Worm (Caenorhabditis elegans) whole organism, late embryonic: ENCODE data around the gene F29B9.12.
"Not testable (repeated sequence)": the region's sequence is repeated elsewhere in the genome, so short reads cannot be mapped to it uniquely, and the experiment has no call there.

ENCODE experiments used
- C08G9.2 ChIP-seq: sonication (generic microtip); optimal IDR thresholded peaks from 2 replicates; lab custom pipeline; 2016; ENCODE audit warnings: mild to moderate bottlenecking, missing genetic modification characterization, moderate library complexity, missing compliant biosample characterization
- K02D7.2 ChIP-seq: sonication (generic microtip); optimal IDR thresholded peaks from 2 replicates; lab custom pipeline; 2017; ENCODE audit warnings: mild to moderate bottlenecking, missing genetic modification characterization, missing compliant biosample characterization
- K09A11.1 ChIP-seq: sonication (generic microtip); optimal IDR thresholded peaks from 2 replicates; lab custom pipeline; 2017; ENCODE audit warnings: antibody characterized with exemption, mild to moderate bottlenecking, missing genetic modification characterization, missing compliant biosample characterization; ENCODE audit not compliant: insufficient read depth
- Y22D7AL.16 ChIP-seq: sonication (generic microtip); optimal IDR thresholded peaks from 2 replicates; lab custom pipeline; 2016; ENCODE audit warnings: missing genetic modification characterization, missing compliant biosample characterization
- ama-1 ChIP-seq: fragments of 150-350 bp; optimal IDR thresholded peaks from 2 replicates; lab custom pipeline; 2014
- ceh-14 ChIP-seq: sonication (generic microtip); optimal IDR thresholded peaks from 2 replicates; lab custom pipeline; 2016; ENCODE audit warnings: missing genotype, missing genetic modification characterization, missing compliant biosample characterization
- ceh-19 ChIP-seq: fragments of 200-800 bp; sonication (Bioruptor generic); optimal IDR thresholded peaks from 2 replicates; lab custom pipeline; 2018; ENCODE audit warnings: mild to moderate bottlenecking, missing genetic modification characterization, missing compliant biosample characterization
- ceh-2 ChIP-seq: sonication (generic microtip); optimal IDR thresholded peaks from 2 replicates; lab custom pipeline; 2016; ENCODE audit warnings: missing genotype, missing genetic modification characterization, missing compliant biosample characterization
- ceh-24 ChIP-seq: sonication (generic microtip); optimal IDR thresholded peaks from 2 replicates; lab custom pipeline; 2016; ENCODE audit warnings: mild to moderate bottlenecking, missing genetic modification characterization, missing compliant biosample characterization
- ceh-31 ChIP-seq: sonication (generic microtip); optimal IDR thresholded peaks from 2 replicates; lab custom pipeline; 2016; ENCODE audit warnings: missing genetic modification characterization, missing compliant biosample characterization
- ceh-9 ChIP-seq: sonication (generic microtip); optimal IDR thresholded peaks from 2 replicates; lab custom pipeline; 2016; ENCODE audit warnings: mild to moderate bottlenecking, missing genetic modification characterization, inconsistent platforms, missing compliant biosample characterization
- dmd-4 ChIP-seq: sonication (generic microtip); optimal IDR thresholded peaks from 2 replicates; lab custom pipeline; 2016; ENCODE audit warnings: borderline replicate concordance, missing genetic modification characterization, missing compliant biosample characterization
- elt-2 ChIP-seq: sonication (generic microtip); optimal IDR thresholded peaks from 2 replicates; lab custom pipeline; 2016; ENCODE audit warnings: missing genetic modification reagents, missing genetic modification characterization, missing compliant biosample characterization
- ets-4 ChIP-seq: sonication (generic microtip); optimal IDR thresholded peaks from 2 replicates; lab custom pipeline; 2016; ENCODE audit warnings: missing genetic modification characterization, missing compliant biosample characterization
- fax-1 ChIP-seq: sonication (generic microtip); optimal IDR thresholded peaks from 2 replicates; lab custom pipeline; 2016; ENCODE audit warnings: missing genotype, missing genetic modification characterization, missing compliant biosample characterization
- fkh-6 ChIP-seq: sonication (generic microtip); optimal IDR thresholded peaks from 2 replicates; lab custom pipeline; 2016; ENCODE audit warnings: missing genetic modification characterization, missing compliant biosample characterization
- gmeb-2 ChIP-seq: sonication (generic microtip); optimal IDR thresholded peaks from 2 replicates; lab custom pipeline; 2016; ENCODE audit warnings: missing genetic modification characterization, inconsistent platforms, missing compliant biosample characterization
- hlh-13 ChIP-seq: fragments of 200-800 bp; sonication (Bioruptor generic); optimal IDR thresholded peaks from 2 replicates; lab custom pipeline; 2018; ENCODE audit warnings: mild to moderate bottlenecking, missing genetic modification characterization, missing compliant biosample characterization
- hlh-8 ChIP-seq: sonication (generic microtip); optimal IDR thresholded peaks from 2 replicates; lab custom pipeline; 2016; ENCODE audit warnings: missing genotype, missing genetic modification characterization, missing compliant biosample characterization
- mec-3 ChIP-seq: sonication (generic microtip); optimal IDR thresholded peaks from 2 replicates; lab custom pipeline; 2016; ENCODE audit warnings: borderline replicate concordance, missing genetic modification characterization, missing compliant biosample characterization
- nfya-1 ChIP-seq: sonication (generic microtip); optimal IDR thresholded peaks from 2 replicates; lab custom pipeline; 2017; ENCODE audit warnings: missing genetic modification characterization, mild to moderate bottlenecking, missing compliant biosample characterization, antibody characterized with exemption, moderate library complexity
- nhr-11 ChIP-seq: fragments of 150-350 bp; optimal IDR thresholded peaks from 2 replicates; lab custom pipeline; 2014; ENCODE audit warnings: missing biosample characterization, missing genetic modification characterization
- npax-4 ChIP-seq: sonication (generic microtip); optimal IDR thresholded peaks from 2 replicates; lab custom pipeline; 2016; ENCODE audit warnings: missing genetic modification characterization, missing compliant biosample characterization
- pat-9 ChIP-seq: fragments of 200-800 bp; sonication (Bioruptor generic); optimal IDR thresholded peaks from 2 replicates; lab custom pipeline; 2018; ENCODE audit warnings: mild to moderate bottlenecking, missing genetic modification characterization, moderate library complexity, missing compliant biosample characterization
- pha-2 ChIP-seq: sonication (generic microtip); optimal IDR thresholded peaks from 2 replicates; lab custom pipeline; 2017; ENCODE audit warnings: mild to moderate bottlenecking, missing genetic modification characterization, missing compliant biosample characterization
- pros-1 ChIP-seq: fragments of 150-350 bp; optimal IDR thresholded peaks from 2 replicates; lab custom pipeline; 2014; ENCODE audit warnings: missing biosample characterization, missing genetic modification reagents, missing genetic modification characterization
- ref-2 ChIP-seq: sonication (generic microtip); optimal IDR thresholded peaks from 2 replicates; lab custom pipeline; 2016; ENCODE audit warnings: missing genetic modification characterization, missing compliant biosample characterization
- sdc-2 ChIP-seq: sonication (generic microtip); optimal IDR thresholded peaks from 2 replicates; lab custom pipeline; 2016; ENCODE audit warnings: missing genotype, missing genetic modification characterization, missing compliant biosample characterization
- syd-9 ChIP-seq: sonication (generic microtip); optimal IDR thresholded peaks from 2 replicates; lab custom pipeline; 2016; ENCODE audit warnings: mild to moderate bottlenecking, missing genetic modification characterization, moderate library complexity, missing compliant biosample characterization
- tbx-2 ChIP-seq: sonication (generic microtip); optimal IDR thresholded peaks from 2 replicates; lab custom pipeline; 2016; ENCODE audit warnings: missing genetic modification characterization, missing compliant biosample characterization
- tbx-7 ChIP-seq: sonication (generic microtip); optimal IDR thresholded peaks from 2 replicates; lab custom pipeline; 2016; ENCODE audit warnings: missing genotype, missing genetic modification characterization, missing compliant biosample characterization
- ttx-3 ChIP-seq: sonication (generic microtip); optimal IDR thresholded peaks from 2 replicates; lab custom pipeline; 2016; ENCODE audit warnings: missing genetic modification reagents, missing genetic modification characterization, missing compliant biosample characterization
- unc-3 ChIP-seq, 2 experiments: fragments of 200-800 bp in 1 of 2; sonication (Bioruptor generic) in 1 of 2; sonication (generic microtip) in 1 of 2; conservative IDR thresholded peaks in 1 of 2; optimal IDR thresholded peaks in 1 of 2; 2 replicates each; pipeline versions ENCODE4 v1.3.6 to Lab custom; 2016 to 2022; ENCODE audit warnings: missing compliant biosample characterization in 2 of 2, missing genetic modification characterization in 2 of 2, missing genetic modification reagents in 1 of 2
- unc-86 ChIP-seq: sonication (generic microtip); optimal IDR thresholded peaks from 2 replicates; lab custom pipeline; 2016; ENCODE audit warnings: missing genetic modification characterization, missing compliant biosample characterization
- zip-5 ChIP-seq: sonication (generic microtip); optimal IDR thresholded peaks from 2 replicates; lab custom pipeline; 2016; ENCODE audit warnings: missing genetic modification characterization, missing compliant biosample characterization

F29B9.12 gene

ce11 chrIV:4705922-4706321 lies 36.6 kb downstream of the F29B9.12 start:
- TF ChIP-seq nfya-1 (tag; lab: Kevin White, UChicago) (peak; percentile 73), K02D7.2 (tag; lab: Kevin White, UChicago) (no peak), ttx-3 (tag; lab: Kevin White, UChicago) (no peak), ceh-19 (GFP tag; lab: Kevin White, UChicago) (no peak)

- TF ChIP-seq unc-3 (GFP tag; conservative IDR thresholded peaks at IDR 0.05; lab: Robert Waterston, UW), result no peak
- no peak for TF ChIP-seq unc-3 (tag; optimal IDR thresholded peaks at IDR 0.05; lab: Kevin White, UChicago)
- no peak for TF ChIP-seq pha-2 (tag; lab: Kevin White, UChicago)
Observed at ce11 chrIV:4710459-4710858, 41.1 kb downstream of the F29B9.12 start, which contains the start of gene cif-1. Gene cif-1, minus strand, starts transcription at chrIV:4710755.

ce11 chrIV:4712376-4712775 lies 43.0 kb downstream of the F29B9.12 start, which contains the start of gene yars-2:
Gene yars-2, minus strand, starts transcription at chrIV:4712624.
- no peak for TF ChIP-seq nfya-1 (tag; lab: Kevin White, UChicago)
- no peak for TF ChIP-seq Y22D7AL.16 (tag; lab: Kevin White, UChicago)
- no peak for TF ChIP-seq syd-9
- no peak for TF ChIP-seq ceh-9 (tag; lab: Kevin White, UChicago)
- TF ChIP-seq fax-1 (tag; lab: Kevin White, UChicago), result peak; percentile 27
- TF ChIP-seq pros-1 (tag; lab: Kevin White, UChicago), result no peak
- TF ChIP-seq ref-2 (tag; lab: Kevin White, UChicago), result peak; percentile 33
- no peak for TF ChIP-seq pat-9 (tag; lab: Kevin White, UChicago)
- TF ChIP-seq zip-5 (tag; lab: Kevin White, UChicago), result peak; percentile 26
- no peak for TF ChIP-seq hlh-13 (GFP tag; lab: Kevin White, UChicago)
- no peak for TF ChIP-seq nhr-11 (tag; lab: Kevin White, UChicago)
- no peak for TF ChIP-seq ceh-24 (tag; lab: Kevin White, UChicago)
- peak; percentile 59 for TF ChIP-seq ets-4 (tag; lab: Kevin White, UChicago)
- TF ChIP-seq ama-1, result no peak
- no peak for TF ChIP-seq ceh-14 (tag; lab: Kevin White, UChicago)
- peak; percentile 16 for TF ChIP-seq tbx-7 (tag; lab: Kevin White, UChicago)
- TF ChIP-seq elt-2 (tag; lab: Kevin White, UChicago), result peak; percentile 31
- TF ChIP-seq dmd-4, result no peak
- TF ChIP-seq K09A11.1 (tag; lab: Kevin White, UChicago), result no peak
- no peak for TF ChIP-seq K02D7.2 (tag; lab: Kevin White, UChicago)
- TF ChIP-seq npax-4 (tag; lab: Kevin White, UChicago), result no peak
- peak; percentile 63 for TF ChIP-seq C08G9.2 (tag; lab: Kevin White, UChicago)
- no peak for TF ChIP-seq ttx-3 (tag; lab: Kevin White, UChicago)
- TF ChIP-seq fkh-6 (tag; lab: Kevin White, UChicago), result no peak
- no peak for TF ChIP-seq sdc-2 (tag; lab: Kevin White, UChicago)
- TF ChIP-seq gmeb-2 (tag; lab: Kevin White, UChicago), result no peak
- TF ChIP-seq ceh-31 (tag; lab: Kevin White, UChicago), result peak; percentile 74
- peak; percentile 13 for TF ChIP-seq hlh-8 (tag; lab: Kevin White, UChicago)
- no peak for TF ChIP-seq unc-86
- peak; percentile 83 for TF ChIP-seq ceh-2 (tag; lab: Kevin White, UChicago)
- peak; percentile 73 for TF ChIP-seq tbx-2 (tag; lab: Kevin White, UChicago)

ce11 chrIV:4715785-4716184 lies 46.4 kb downstream of the F29B9.12 start, which contains the start of gene miro-1:
Gene miro-1, minus strand, starts transcription at chrIV:4715807.
- not testable (repeated sequence) for TF ChIP-seq mec-3, ceh-31, pha-2 (tag; lab: Kevin White, UChicago)
